Worm (Caenorhabditis elegans): Measurements from ENCODE around the gene K10G6.9.

The K10G6.9 gene

DNA sequence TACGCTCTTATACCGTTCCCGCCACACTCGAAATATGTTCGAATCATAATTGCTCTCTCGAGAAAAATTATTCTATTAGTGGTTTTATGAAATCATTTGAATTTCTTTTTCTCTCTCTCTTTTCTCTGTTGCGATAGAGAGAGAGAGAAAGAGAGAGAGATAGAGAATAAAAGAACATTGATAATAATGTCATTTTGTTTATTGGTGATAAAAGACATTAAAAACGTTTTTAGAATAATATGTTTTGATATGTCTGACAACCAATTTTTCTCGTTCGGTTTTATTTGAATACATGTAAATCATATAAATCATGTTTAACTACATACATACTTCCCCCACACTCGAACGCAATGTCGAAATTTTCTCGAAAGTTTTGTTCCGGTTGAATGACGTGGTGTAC is 19.1 kb upstream of the K10G6.9 start (continued):
- TF ChIP-seq fos-1 (tag; optimal IDR thresholded peaks at IDR 0.05) (no peak), zip-11 (GFP tag; IDR thresholded peaks at IDR 0.05) (no peak), dpl-1 (GFP tag; optimal IDR thresholded peaks at IDR 0.05) (no peak), unc-62 (GFP tag; optimal IDR thresholded peaks at IDR 0.05 in 1 of 2) (no peak), unc-62 (tag; optimal IDR thresholded peaks at IDR 0.05) (no peak), vab-7 (GFP tag; IDR thresholded peaks at IDR 0.05) (no peak), nhr-10 (tag; optimal IDR thresholded peaks at IDR 0.05) (no peak), tag-97 (GFP tag; IDR thresholded peaks at IDR 0.05) (no peak), lir-3 (tag; optimal IDR thresholded peaks at IDR 0.05) (no peak), rbr-2 (tag; optimal IDR thresholded peaks at IDR 0.05) (no peak), hif-1 (tag; optimal IDR thresholded peaks at IDR 0.05) (no peak), php-3 (GFP tag; IDR thresholded peaks at IDR 0.05) (peak; percentile 91), ceh-82 (tag; optimal IDR thresholded peaks at IDR 0.05) (no peak), nhr-42 (GFP tag; IDR thresholded peaks at IDR 0.05) (no peak), R02D3.7 (tag; optimal IDR thresholded peaks at IDR 0.05) (no peak), daf-16 (GFP tag; optimal IDR thresholded peaks at IDR 0.05) (no peak), daf-16 (tag; optimal IDR thresholded peaks at IDR 0.05) (peak; percentile 89), nhr-111 (GFP tag; optimal IDR thresholded peaks at IDR 0.05) (no peak), ces-1 (GFP tag; optimal IDR thresholded peaks at IDR 0.05) (no peak), egl-27 (tag; optimal IDR thresholded peaks at IDR 0.05) (no peak), jun-1 (tag; optimal IDR thresholded peaks at IDR 0.05) (no peak), madf-9 (GFP tag; conservative IDR thresholded peaks at IDR 0.05) (no peak), nhr-28 (tag; optimal IDR thresholded peaks at IDR 0.05) (peak; percentile 45), zfp-2 (tag; optimal IDR thresholded peaks at IDR 0.05) (no peak), lin-29 (GFP tag; IDR thresholded peaks at IDR 0.05) (no peak), tra-1 (GFP tag; IDR thresholded peaks at IDR 0.05) (no peak), ceh-62 (tag; optimal IDR thresholded peaks at IDR 0.05) (no peak), zip-2 (tag; optimal IDR thresholded peaks at IDR 0.05) (no peak), hlh-11 (tag; optimal IDR thresholded peaks at IDR 0.05) (peak; percentile 26), spr-1 (tag; optimal IDR thresholded peaks at IDR 0.05) (no peak)

DNA sequence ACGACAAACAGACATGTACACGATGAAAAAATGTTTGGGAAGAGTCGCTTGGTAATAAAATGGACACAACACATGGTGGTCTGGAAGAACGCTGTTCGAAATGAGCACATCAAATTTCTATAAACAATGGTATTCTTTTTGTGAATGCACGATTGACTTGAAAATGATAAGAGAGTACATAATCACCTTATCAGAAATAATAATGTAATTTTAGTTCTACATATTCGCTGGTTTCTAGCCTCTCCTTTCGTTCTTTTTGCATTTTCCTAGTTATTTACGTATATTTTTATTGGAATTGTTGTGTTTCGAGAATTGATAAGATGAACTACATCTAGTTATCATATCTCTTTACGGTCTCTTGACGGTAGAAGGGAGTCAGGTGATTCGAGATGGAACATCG is 18.0 kb upstream of the K10G6.9 start:
- TF ChIP-seq ztf-11 (tag; optimal IDR thresholded peaks at IDR 0.05) (no peak), hlh-30 (tag; optimal IDR thresholded peaks at IDR 0.05; ENCODE audit: insufficient read depth) (no peak), pqm-1 (tag; optimal IDR thresholded peaks at IDR 0.05) (peak; percentile 64), nhr-48 (tag; optimal IDR thresholded peaks at IDR 0.05) (no peak), nhr-237 (tag; optimal IDR thresholded peaks at IDR 0.05) (no peak), R02D3.7 (tag; optimal IDR thresholded peaks at IDR 0.05) (no peak), F49E8.2 (tag; optimal IDR thresholded peaks at IDR 0.05; ENCODE audit: borderline replicate concordance) (no peak), snpc-4 (tag; optimal IDR thresholded peaks at IDR 0.05) (no peak), rbr-2 (tag; optimal IDR thresholded peaks at IDR 0.05) (no peak), zip-2 (tag; optimal IDR thresholded peaks at IDR 0.05) (no peak), ceh-62 (tag; optimal IDR thresholded peaks at IDR 0.05) (no peak), ZK546.5 (tag; optimal IDR thresholded peaks at IDR 0.05) (no peak), nhr-28 (tag; optimal IDR thresholded peaks at IDR 0.05) (peak; percentile 87), ceh-32 (tag; optimal IDR thresholded peaks at IDR 0.05; ENCODE audit: poor library complexity) (no peak), aha-1 (tag) (no peak), zag-1 (tag; optimal IDR thresholded peaks at IDR 0.05) (no peak), egl-27 (tag; optimal IDR thresholded peaks at IDR 0.05) (no peak), nhr-11 (tag; optimal IDR thresholded peaks at IDR 0.05) (no peak), duxl-1 (tag; optimal IDR thresholded peaks at IDR 0.05; ENCODE audit: poor library complexity) (no peak), lin-15B (tag; optimal IDR thresholded peaks at IDR 0.05) (no peak), Y5F2A.4 (GFP tag; optimal IDR thresholded peaks at IDR 0.05) (no peak), ceh-44 (GFP tag; IDR thresholded peaks at IDR 0.05) (no peak), nhr-76 (tag; optimal IDR thresholded peaks at IDR 0.05) (no peak), zfp-3 (GFP tag; conservative IDR thresholded peaks at IDR 0.05) (no peak), nhr-77 (tag; optimal IDR thresholded peaks at IDR 0.05) (no peak), ctbp-1 (GFP tag; IDR thresholded peaks at IDR 0.05) (no peak), dmd-6 (GFP tag; IDR thresholded peaks at IDR 0.05) (no peak; the same call in 1 of the 2 replicates), nhr-6 (tag; optimal IDR thresholded peaks at IDR 0.05) (peak; percentile 24), Y48G9A.11 (GFP tag; IDR thresholded peaks at IDR 0.05) (no peak), daf-19 (GFP tag; conservative IDR thresholded peaks at IDR 0.05) (no peak)
